Worm (Caenorhabditis elegans) whole organism, young adult: ENCODE data around the gene abi-1.

Experiments used
- B0336.3 ChIP-seq: fragments of 200-800 bp; sonication (Bioruptor generic); IDR thresholded peaks from 2 replicates; pipeline ENCODE4 v1.3.6; 2022; ENCODE audit warnings: missing genetic modification characterization, missing compliant biosample characterization
- F22D6.2 ChIP-seq: sonication (generic microtip); optimal IDR thresholded peaks from 2 replicates; lab custom pipeline; 2016; ENCODE audit warnings: mild to moderate bottlenecking, missing genetic modification characterization, missing compliant biosample characterization
- F39B2.1 ChIP-seq: fragments of 200-800 bp; sonication (Bioruptor generic); IDR thresholded peaks from 2 replicates; pipeline ENCODE4 v1.3.6; 2022; ENCODE audit warnings: missing genetic modification reagents, missing genetic modification characterization, missing compliant biosample characterization
- F49E8.2 ChIP-seq: sonication (generic microtip); optimal IDR thresholded peaks from 3 replicates; lab custom pipeline; 2017; ENCODE audit warnings: missing genetic modification characterization, mild to moderate bottlenecking, missing compliant biosample characterization, antibody characterized with exemption, moderate library complexity; ENCODE audit not compliant: insufficient read depth
- K12H6.12 ChIP-seq: fragments of 200-800 bp; sonication (Bioruptor generic); optimal IDR thresholded peaks from 2 replicates; lab custom pipeline; 2018; ENCODE audit warnings: mild to moderate bottlenecking, missing genetic modification characterization, missing compliant biosample characterization
- T07F8.4 ChIP-seq: sonication (generic microtip); optimal IDR thresholded peaks from 2 replicates; lab custom pipeline; 2016; ENCODE audit warnings: mild to moderate bottlenecking, missing genetic modification characterization, moderate library complexity, missing compliant biosample characterization
- ama-1 ChIP-seq, 3 experiments: fragments of 150-350 bp in 1 of 3; sonication (generic microtip) in 2 of 3; optimal IDR thresholded peaks; 2 replicates each; lab custom pipeline; 2014 to 2018; ENCODE audit warnings: missing biosample characterization in 2 of 3, missing genetic modification characterization in 2 of 3, missing genetic modification reagents in 2 of 3
- aptf-2 ChIP-seq: fragments of 200-800 bp; sonication (Bioruptor generic); conservative IDR thresholded peaks from 2 replicates; pipeline ENCODE4 v1.3.6; 2022; ENCODE audit warnings: missing genetic modification reagents, missing genetic modification characterization, missing compliant biosample characterization
- attf-5 ChIP-seq: fragments of 200-800 bp; sonication (Bioruptor generic); optimal IDR thresholded peaks from 2 replicates; lab custom pipeline; 2018; ENCODE audit warnings: mild to moderate bottlenecking, missing genetic modification characterization, missing compliant biosample characterization
- attf-6 ChIP-seq: fragments of 200-800 bp; sonication (Bioruptor generic); IDR thresholded peaks from 2 replicates; pipeline ENCODE4 v1.3.6; 2022; ENCODE audit warnings: missing genetic modification reagents, missing genetic modification characterization, missing compliant biosample characterization
- cebp-1 ChIP-seq, 2 experiments: fragments of 200-800 bp in 1 of 2; sonication (Bioruptor generic) in 1 of 2; sonication (generic microtip) in 1 of 2; IDR thresholded peaks in 1 of 2; optimal IDR thresholded peaks in 1 of 2; 2 replicates each; pipeline versions ENCODE4 v1.3.6 to Lab custom; 2017 to 2022; ENCODE audit warnings: missing compliant biosample characterization in 2 of 2, missing genetic modification characterization in 2 of 2, mild to moderate bottlenecking in 1 of 2, missing genetic modification reagents in 1 of 2, moderate library complexity in 1 of 2
- dox-1 ChIP-seq: fragments of 200-800 bp; sonication (Bioruptor generic); IDR thresholded peaks from 2 replicates; pipeline ENCODE4 v1.3.6; 2022; ENCODE audit warnings: missing genetic modification reagents, missing genetic modification characterization, missing compliant biosample characterization
- ekl-4 ChIP-seq: fragments of 200-800 bp; sonication (Bioruptor generic); IDR thresholded peaks from 2 replicates; pipeline ENCODE4 v1.3.6; 2022; ENCODE audit warnings: missing genetic modification reagents, missing genetic modification characterization, missing compliant biosample characterization
- fkh-3 ChIP-seq: sonication (generic microtip); optimal IDR thresholded peaks from 2 replicates; lab custom pipeline; 2016; ENCODE audit warnings: mild to moderate bottlenecking, missing genetic modification characterization, missing compliant biosample characterization
- gei-17 ChIP-seq: fragments of 200-800 bp; sonication (Bioruptor generic); optimal IDR thresholded peaks from 2 replicates; lab custom pipeline; 2018; ENCODE audit warnings: mild to moderate bottlenecking, missing genetic modification characterization, missing compliant biosample characterization
- hmg-20 ChIP-seq: fragments of 200-800 bp; sonication (Bioruptor generic); IDR thresholded peaks from 2 replicates; pipeline ENCODE4 v1.3.6; 2022; ENCODE audit warnings: missing genetic modification reagents, missing genetic modification characterization, missing compliant biosample characterization
- let-607 ChIP-seq, 2 experiments: fragments of 200-800 bp in 1 of 2; sonication (Bioruptor generic) in 1 of 2; sonication (generic microtip) in 1 of 2; optimal IDR thresholded peaks; 2 replicates each; lab custom pipeline; 2016 to 2018; ENCODE audit warnings: mild to moderate bottlenecking in 2 of 2, missing compliant biosample characterization in 2 of 2, missing genetic modification characterization in 2 of 2, moderate library complexity in 2 of 2, missing genotype in 1 of 2
- lin-40 ChIP-seq: sonication (generic microtip); optimal IDR thresholded peaks from 2 replicates; lab custom pipeline; 2016; ENCODE audit warnings: missing genetic modification characterization, mild to moderate bottlenecking, missing compliant biosample characterization, missing genotype, missing genetic modification reagents
- madf-10 ChIP-seq: sonication (generic microtip); optimal IDR thresholded peaks from 2 replicates; lab custom pipeline; 2016; ENCODE audit warnings: mild to moderate bottlenecking, missing genetic modification characterization, missing compliant biosample characterization
- madf-6 ChIP-seq: fragments of 200-800 bp; sonication (Bioruptor generic); IDR thresholded peaks from 2 replicates; pipeline ENCODE4 v1.3.6; 2022; ENCODE audit warnings: missing genetic modification reagents, missing genetic modification characterization, missing compliant biosample characterization
- madf-8 ChIP-seq: fragments of 200-800 bp; sonication (Bioruptor generic); conservative IDR thresholded peaks from 2 replicates; pipeline ENCODE4 v1.3.6; 2022; ENCODE audit warnings: missing genetic modification reagents, missing genetic modification characterization, missing compliant biosample characterization
- mcd-1 ChIP-seq: fragments of 200-800 bp; sonication (Bioruptor generic); IDR thresholded peaks from 2 replicates; pipeline ENCODE4 v1.3.6; 2022; ENCODE audit warnings: missing genetic modification reagents, missing genetic modification characterization, missing compliant biosample characterization
- nhr-80 ChIP-seq: sonication (generic microtip); optimal IDR thresholded peaks from 2 replicates; lab custom pipeline; 2016; ENCODE audit warnings: missing genetic modification characterization, missing compliant biosample characterization
- pbrm-1 ChIP-seq: fragments of 200-800 bp; sonication (Bioruptor generic); IDR thresholded peaks from 2 replicates; pipeline ENCODE4 v1.3.6; 2022; ENCODE audit warnings: missing genetic modification reagents, missing genetic modification characterization, missing compliant biosample characterization
- rec-8 ChIP-seq, 2 experiments: sonication (generic microtip); optimal IDR thresholded peaks; 2 replicates each; lab custom pipeline; 2016; ENCODE audit warnings: mild to moderate bottlenecking in 2 of 2, missing genetic modification characterization in 2 of 2, missing genetic modification reagents in 2 of 2, missing genotype in 2 of 2, missing biosample characterization in 1 of 2, missing compliant biosample characterization in 1 of 2, moderate library complexity in 1 of 2
- sdz-38 ChIP-seq: sonication (generic microtip); optimal IDR thresholded peaks from 2 replicates; lab custom pipeline; 2016; ENCODE audit warnings: missing genotype, missing genetic modification characterization, missing compliant biosample characterization
- sea-2 ChIP-seq: fragments of 200-800 bp; sonication (Bioruptor generic); IDR thresholded peaks from 2 replicates; pipeline ENCODE4 v1.3.6; 2022; ENCODE audit warnings: missing genetic modification characterization, missing compliant biosample characterization
- snpc-4 ChIP-seq, 5 experiments: fragments of 150-350 bp in 1 of 5; sonication (generic microtip) in 4 of 5; optimal IDR thresholded peaks; 2 replicates each; lab custom pipeline; 2014 to 2018; ENCODE audit warnings: missing genetic modification characterization in 5 of 5, missing biosample characterization in 3 of 5, antibody characterized with exemption in 2 of 5, mild to moderate bottlenecking in 2 of 5, missing compliant biosample characterization in 2 of 5, missing genotype in 2 of 5, moderate library complexity in 2 of 5, missing genetic modification reagents in 1 of 5
- somi-1 ChIP-seq: fragments of 200-800 bp; sonication (Bioruptor generic); optimal IDR thresholded peaks from 2 replicates; lab custom pipeline; 2018; ENCODE audit warnings: mild to moderate bottlenecking, missing genetic modification characterization, missing compliant biosample characterization
- tbp1 ChIP-seq: fragments of 200-800 bp; sonication (Bioruptor generic); optimal IDR thresholded peaks from 2 replicates; lab custom pipeline; 2018; ENCODE audit warnings: mild to moderate bottlenecking, missing genetic modification characterization, missing compliant biosample characterization
- tbx-9 ChIP-seq: sonication (generic microtip); optimal IDR thresholded peaks from 2 replicates; lab custom pipeline; 2016; ENCODE audit warnings: borderline replicate concordance, missing genetic modification characterization, inconsistent platforms, missing compliant biosample characterization
- unc-62 ChIP-seq: fragments of 150-350 bp; optimal IDR thresholded peaks from 2 replicates; lab custom pipeline; 2014; ENCODE audit warnings: missing biosample characterization, missing genetic modification reagents, missing genetic modification characterization
- zfh-2 ChIP-seq: fragments of 200-800 bp; sonication (Bioruptor generic); conservative IDR thresholded peaks from 2 replicates; pipeline ENCODE4 v1.3.6; 2022; ENCODE audit warnings: missing genetic modification reagents, missing genetic modification characterization, missing compliant biosample characterization
- zim-3 ChIP-seq: sonication (generic microtip); optimal IDR thresholded peaks from 2 replicates; lab custom pipeline; 2017; ENCODE audit warnings: mild to moderate bottlenecking, missing genetic modification characterization, moderate library complexity, missing compliant biosample characterization
- ztf-22 ChIP-seq: fragments of 200-800 bp; sonication (Bioruptor generic); optimal IDR thresholded peaks from 2 replicates; lab custom pipeline; 2018; ENCODE audit warnings: mild to moderate bottlenecking, missing genetic modification characterization, moderate library complexity, missing compliant biosample characterization
- ztf-26 ChIP-seq: sonication (generic microtip); optimal IDR thresholded peaks from 2 replicates; lab custom pipeline; 2017; ENCODE audit warnings: missing genetic modification characterization, missing compliant biosample characterization

The abi-1 gene

DNA sequence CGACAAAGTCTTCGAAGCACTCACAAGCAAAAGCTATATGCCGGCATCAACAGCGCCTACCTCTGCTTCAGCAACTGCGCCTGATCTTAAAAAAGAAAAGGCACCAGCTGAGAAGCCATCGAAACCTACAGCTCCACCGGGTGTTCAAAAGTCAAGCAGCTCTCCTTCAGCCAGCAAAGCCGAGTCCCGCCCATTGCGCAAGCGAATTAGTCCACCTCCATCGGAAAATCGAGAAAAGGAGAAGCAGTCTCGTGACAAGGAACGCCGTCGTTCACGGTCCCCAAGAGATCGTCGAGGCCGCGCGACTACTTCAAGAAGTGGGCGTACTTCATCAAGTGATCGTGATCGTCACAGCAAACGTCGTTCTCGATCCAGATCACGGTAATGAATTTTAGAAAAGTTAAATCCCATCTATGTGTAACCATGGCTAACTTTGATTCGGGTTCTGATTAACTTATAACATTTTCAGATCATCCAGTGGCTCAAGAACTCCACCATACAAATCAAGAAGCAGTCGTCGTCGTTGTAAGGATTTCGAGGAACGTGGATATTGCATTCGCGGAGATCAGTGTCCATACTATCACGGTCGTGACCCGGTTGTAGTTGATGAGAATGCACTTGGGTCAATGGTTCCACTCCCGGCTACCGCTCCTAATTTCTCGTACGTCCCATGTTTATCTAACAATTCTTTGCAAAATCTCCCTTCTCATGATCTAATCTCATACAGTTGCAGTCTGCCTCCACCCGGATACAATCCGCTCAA lies 19.5 kb upstream of the abi-1 start:
- no peak for TF ChIP-seq zim-3 (tag; lab: Kevin White, UChicago)
- TF ChIP-seq gei-17 (GFP tag; lab: Kevin White, UChicago), result no peak
- no peak for TF ChIP-seq madf-10 (tag; lab: Kevin White, UChicago)
- peak; percentile 58; the same call in 1 of the 2 replicates for TF ChIP-seq zfh-2
- TF ChIP-seq ekl-4 (GFP tag; lab: Robert Waterston, UW), result no peak
- TF ChIP-seq B0336.3 (GFP tag; lab: Robert Waterston, UW), result 0 out of 2 replicates have a peak, but pooled peaks have one; percentile 25
- no peak for TF ChIP-seq sdz-38 (tag; lab: Kevin White, UChicago)

ce11 chrIII:5711242-5711641 lies 18.7 kb upstream of the abi-1 start, which contains the start of gene rbm-26:
TSS of gene rbm-26 (plus strand) at chrIII:5711542.
- TF ChIP-seq nhr-80, result no peak
- no peak for TF ChIP-seq cebp-1 (GFP tag; IDR thresholded peaks at IDR 0.05; lab: Robert Waterston, UW)
- TF ChIP-seq cebp-1 (tag; optimal IDR thresholded peaks at IDR 0.05; lab: Kevin White, UChicago), result peak; percentile 82

DNA sequence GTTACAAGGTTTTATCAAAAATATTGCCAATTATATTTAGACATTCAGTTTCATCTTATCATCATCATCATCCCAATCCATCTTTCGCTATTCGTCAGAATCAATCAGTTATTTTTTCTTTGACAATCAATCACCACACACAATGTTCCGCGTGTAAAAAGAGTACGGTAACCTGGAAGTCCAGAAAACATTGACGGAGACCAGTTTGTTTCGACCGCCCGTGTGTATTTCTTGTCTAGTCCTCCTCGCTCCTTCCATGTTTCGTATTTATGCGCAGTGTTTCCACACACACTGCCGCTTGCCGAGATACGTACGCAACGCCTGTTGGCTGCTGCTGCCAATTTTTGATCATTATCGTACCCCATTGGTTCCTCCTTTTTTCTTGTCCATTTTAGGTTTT lies 18.1 kb upstream of the abi-1 start:
- TF ChIP-seq madf-8 (GFP tag; lab: Robert Waterston, UW), result no peak
- TF ChIP-seq sea-2, result no peak
- TF ChIP-seq zim-3 (tag; lab: Kevin White, UChicago), result no peak
- TF ChIP-seq pbrm-1 (GFP tag; lab: Robert Waterston, UW), result no peak
- 0 out of 2 replicates have a peak, but pooled peaks have one; percentile 20 for TF ChIP-seq dox-1
- no peak for TF ChIP-seq F39B2.1
- TF ChIP-seq B0336.3 (GFP tag; lab: Robert Waterston, UW), result peak; percentile 48; the same call in 1 of the 2 replicates
- TF ChIP-seq let-607 (tag; optimal IDR thresholded peaks at IDR 0.05; lab: Kevin White, UChicago), result peak in 1 of 2 experiments; percentile 40
- peak; percentile 10 for TF ChIP-seq lin-40 (tag; lab: Kevin White, UChicago)
- TF ChIP-seq zfh-2, result no peak
- peak; percentile 25; the same call in 1 of the 2 replicates for TF ChIP-seq madf-6
- no peak for TF ChIP-seq fkh-3 (tag; lab: Kevin White, UChicago)
- TF ChIP-seq attf-6 (GFP tag; lab: Robert Waterston, UW), result no peak
- TF ChIP-seq attf-5 (GFP tag; lab: Kevin White, UChicago), result peak; percentile 12
- TF ChIP-seq nhr-80, result peak; percentile 83
- TF ChIP-seq ztf-26 (tag; lab: Kevin White, UChicago), result peak; percentile 29
- peak; percentile 6 for TF ChIP-seq tbp1
- no peak for TF ChIP-seq ama-1 (optimal IDR thresholded peaks at IDR 0.05; lab: Kevin White, UChicago)
- peak in 1 of 2 experiments; percentile 22 for TF ChIP-seq ama-1 (GFP tag; optimal IDR thresholded peaks at IDR 0.05; lab: Kevin White, UChicago)
- TF ChIP-seq hmg-20, result no peak
- TF ChIP-seq snpc-4 (GFP tag; optimal IDR thresholded peaks at IDR 0.05; lab: Kevin White, UChicago), result no peak
- TF ChIP-seq snpc-4 (tag; optimal IDR thresholded peaks at IDR 0.05; lab: Kevin White, UChicago), result peak in 1 of 4 experiments; percentile 44

ce11 chrIII:5710045-5710444 lies 17.5 kb upstream of the abi-1 start, which contains the start of gene B0336.12:
TSS of gene B0336.12 (minus strand) at chrIII:5710145.
- TF ChIP-seq madf-6, result no peak

DNA sequence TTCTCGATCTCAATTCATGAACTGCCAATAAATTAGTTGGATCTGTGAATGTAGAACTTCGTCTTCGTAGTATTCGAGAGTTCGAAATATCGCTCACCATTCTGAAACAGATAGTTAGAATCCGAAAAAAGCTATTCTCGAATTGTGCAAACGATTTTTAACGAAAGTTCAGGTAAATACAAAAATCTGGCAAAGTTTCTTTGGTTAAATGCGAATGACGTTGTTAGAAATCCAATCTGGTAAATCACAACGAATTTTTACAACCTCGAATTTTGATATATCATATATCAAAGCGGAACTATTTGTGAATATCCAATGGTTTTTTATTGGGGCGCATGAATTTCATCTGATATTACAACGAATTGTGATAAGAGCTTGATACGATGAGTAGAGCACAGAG lies 16.7 kb upstream of the abi-1 start, which contains the start of gene hpo-28:
Gene hpo-28, minus strand, starts transcription at position 101 of the 400 bp plus-strand sequence.
- TF ChIP-seq madf-8 (GFP tag; lab: Robert Waterston, UW), result no peak
- no peak for TF ChIP-seq gei-17 (GFP tag; lab: Kevin White, UChicago)
- TF ChIP-seq F49E8.2 (tag; lab: Kevin White, UChicago), result no peak
- no peak for TF ChIP-seq zim-3 (tag; lab: Kevin White, UChicago)
- no peak for TF ChIP-seq rec-8 (tag; optimal IDR thresholded peaks at IDR 0.05; lab: Kevin White, UChicago)
- TF ChIP-seq F22D6.2 (tag; lab: Kevin White, UChicago), result no peak
- no peak for TF ChIP-seq unc-62 (GFP tag; lab: Kevin White, UChicago)
- TF ChIP-seq somi-1 (GFP tag; lab: Kevin White, UChicago), result no peak
- no peak for TF ChIP-seq T07F8.4 (tag; lab: Kevin White, UChicago)
- no peak for TF ChIP-seq ztf-22
- TF ChIP-seq aptf-2, result no peak
- no peak for TF ChIP-seq mcd-1
- no peak for TF ChIP-seq K12H6.12 (tag; lab: Kevin White, UChicago)
- TF ChIP-seq tbx-9 (tag; lab: Kevin White, UChicago), result no peak
